Worm (Caenorhabditis elegans) whole organism, mixed stage, embryonic: ENCODE results near the gene nhr-91.

Source experiments
- M03D4.4 ChIP-seq: sonication (generic microtip); optimal IDR thresholded peaks from 2 replicates; lab custom pipeline; 2017; ENCODE audit warnings: mild to moderate bottlenecking, missing genetic modification characterization, missing compliant biosample characterization
- bed-3 ChIP-seq: fragments of 200-800 bp; sonication (Bioruptor generic); optimal IDR thresholded peaks from 3 replicates; lab custom pipeline; 2018; ENCODE audit warnings: mild to moderate bottlenecking, missing genetic modification characterization, moderate library complexity, missing compliant biosample characterization
- blmp-1 ChIP-seq: fragments of 150-350 bp; optimal IDR thresholded peaks from 2 replicates; lab custom pipeline; 2014; ENCODE audit warnings: missing biosample characterization, missing genetic modification characterization
- ceh-39 ChIP-seq: fragments of 150-350 bp; optimal IDR thresholded peaks from 2 replicates; lab custom pipeline; 2014; ENCODE audit warnings: missing biosample characterization, missing genetic modification characterization
- ceh-43 ChIP-seq: fragments of 200-800 bp; sonication (Bioruptor generic); optimal IDR thresholded peaks from 2 replicates; lab custom pipeline; 2018; ENCODE audit warnings: mild to moderate bottlenecking, missing genetic modification characterization, moderate library complexity, missing compliant biosample characterization
- ceh-83 ChIP-seq: fragments of 200-800 bp; sonication (Bioruptor generic); optimal IDR thresholded peaks from 2 replicates; lab custom pipeline; 2018; ENCODE audit warnings: mild to moderate bottlenecking, missing genetic modification characterization, missing compliant biosample characterization
- ces-1 ChIP-seq: fragments of 150-350 bp; optimal IDR thresholded peaks from 2 replicates; lab custom pipeline; 2014; ENCODE audit warnings: missing biosample characterization, missing genetic modification reagents, missing genetic modification characterization
- cnd-1 ChIP-seq: fragments of 200-800 bp; sonication (Bioruptor generic); optimal IDR thresholded peaks from 2 replicates; lab custom pipeline; 2018; ENCODE audit warnings: mild to moderate bottlenecking, missing genetic modification characterization, missing compliant biosample characterization
- drap-1 ChIP-seq: fragments of 200-800 bp; sonication (Bioruptor generic); optimal IDR thresholded peaks from 3 replicates; lab custom pipeline; 2018; ENCODE audit warnings: mild to moderate bottlenecking, missing genetic modification characterization, missing compliant biosample characterization
- elt-1 ChIP-seq: sonication (generic microtip); optimal IDR thresholded peaks from 2 replicates; lab custom pipeline; 2017; ENCODE audit warnings: missing genetic modification characterization, mild to moderate bottlenecking, missing compliant biosample characterization, antibody characterized with exemption, moderate library complexity, borderline replicate concordance; ENCODE audit not compliant: insufficient read depth
- elt-3 ChIP-seq: fragments of 150-350 bp; optimal IDR thresholded peaks from 2 replicates; lab custom pipeline; 2014; ENCODE audit warnings: missing biosample characterization, missing genetic modification characterization
- flh-1 ChIP-seq: fragments of 200-800 bp; sonication (Bioruptor generic); optimal IDR thresholded peaks from 2 replicates; lab custom pipeline; 2018; ENCODE audit warnings: mild to moderate bottlenecking, missing genetic modification characterization, moderate library complexity, missing compliant biosample characterization
- ham-2 ChIP-seq: fragments of 200-800 bp; sonication (Bioruptor generic); optimal IDR thresholded peaks from 2 replicates; lab custom pipeline; 2018; ENCODE audit warnings: mild to moderate bottlenecking, missing genetic modification characterization, missing compliant biosample characterization
- hlh-1 ChIP-seq: fragments of 150-350 bp; optimal IDR thresholded peaks from 2 replicates; lab custom pipeline; 2014; ENCODE audit warnings: missing biosample characterization, missing genetic modification reagents, missing genetic modification characterization
- lin-13 ChIP-seq: fragments of 150-350 bp; optimal IDR thresholded peaks from 2 replicates; lab custom pipeline; 2014; ENCODE audit warnings: missing biosample characterization, missing genetic modification characterization
- lin-32 ChIP-seq: fragments of 200-800 bp; sonication (Bioruptor generic); optimal IDR thresholded peaks from 2 replicates; lab custom pipeline; 2018; ENCODE audit warnings: mild to moderate bottlenecking, missing genetic modification characterization, missing compliant biosample characterization
- lsy-2 ChIP-seq: fragments of 150-350 bp; optimal IDR thresholded peaks from 2 replicates; lab custom pipeline; 2014; ENCODE audit warnings: missing biosample characterization, missing genetic modification characterization
- mab-5 ChIP-seq: fragments of 150-350 bp; optimal IDR thresholded peaks from 2 replicates; lab custom pipeline; 2014; ENCODE audit warnings: missing biosample characterization, missing genetic modification characterization
- mep-1 ChIP-seq: fragments of 150-350 bp; optimal IDR thresholded peaks from 2 replicates; lab custom pipeline; 2017; ENCODE audit warnings: missing biosample characterization, missing genetic modification reagents, missing genetic modification characterization, inconsistent platforms
- mls-2 ChIP-seq: sonication (generic microtip); optimal IDR thresholded peaks from 2 replicates; lab custom pipeline; 2016; ENCODE audit warnings: mild to moderate bottlenecking, missing genetic modification characterization, moderate library complexity, missing compliant biosample characterization
- nhr-12 ChIP-seq: fragments of 150-350 bp; optimal IDR thresholded peaks from 2 replicates; lab custom pipeline; 2014; ENCODE audit warnings: missing biosample characterization, missing genetic modification characterization
- nhr-2 ChIP-seq: fragments of 150-350 bp; optimal IDR thresholded peaks from 2 replicates; lab custom pipeline; 2014; ENCODE audit warnings: missing biosample characterization, missing genetic modification characterization
- nhr-237 ChIP-seq: fragments of 150-350 bp; optimal IDR thresholded peaks from 2 replicates; lab custom pipeline; 2014; ENCODE audit warnings: missing biosample characterization, missing genetic modification characterization
- nhr-28 ChIP-seq: fragments of 150-350 bp; optimal IDR thresholded peaks from 2 replicates; lab custom pipeline; 2014; ENCODE audit warnings: missing biosample characterization, missing genetic modification characterization
- nhr-76 ChIP-seq: sonication (generic microtip); optimal IDR thresholded peaks from 2 replicates; lab custom pipeline; 2017; ENCODE audit warnings: missing biosample characterization, missing genetic modification characterization
- pha-4 ChIP-seq: fragments of 150-350 bp; optimal IDR thresholded peaks from 2 replicates; lab custom pipeline; 2018; ENCODE audit warnings: missing biosample characterization, missing genetic modification reagents, missing genetic modification characterization
- sem-2 ChIP-seq: fragments of 200-800 bp; sonication (Bioruptor generic); optimal IDR thresholded peaks from 2 replicates; lab custom pipeline; 2018; ENCODE audit warnings: mild to moderate bottlenecking, missing genetic modification characterization, missing compliant biosample characterization
- snpc-4 ChIP-seq: fragments of 150-350 bp; optimal IDR thresholded peaks from 2 replicates; lab custom pipeline; 2014; ENCODE audit warnings: missing biosample characterization, missing genetic modification characterization
- sptf-1 ChIP-seq: sonication (generic microtip); optimal IDR thresholded peaks from 2 replicates; lab custom pipeline; 2017; ENCODE audit warnings: mild to moderate bottlenecking, missing genetic modification characterization, moderate library complexity, missing compliant biosample characterization
- tbx-8 ChIP-seq: fragments of 200-800 bp; sonication (Bioruptor generic); optimal IDR thresholded peaks from 2 replicates; lab custom pipeline; 2018; ENCODE audit warnings: mild to moderate bottlenecking, missing genetic modification characterization, moderate library complexity, missing compliant biosample characterization
- unc-120 ChIP-seq: sonication (generic microtip); optimal IDR thresholded peaks from 2 replicates; lab custom pipeline; 2017; ENCODE audit warnings: missing genetic modification characterization, missing compliant biosample characterization; ENCODE audit not compliant: poor library complexity, severe bottlenecking
- unc-39 ChIP-seq: fragments of 150-350 bp; optimal IDR thresholded peaks from 2 replicates; lab custom pipeline; 2014; ENCODE audit warnings: missing biosample characterization, missing genetic modification characterization
- unc-62 ChIP-seq: fragments of 150-350 bp; optimal IDR thresholded peaks from 2 replicates; lab custom pipeline; 2014; ENCODE audit warnings: missing biosample characterization, missing genetic modification reagents, missing genetic modification characterization
- zip-8 ChIP-seq: fragments of 150-350 bp; optimal IDR thresholded peaks from 2 replicates; lab custom pipeline; 2014; ENCODE audit warnings: missing biosample characterization, missing genetic modification characterization
- ztf-11 ChIP-seq: fragments of 150-350 bp; optimal IDR thresholded peaks from 2 replicates; lab custom pipeline; 2014; ENCODE audit warnings: missing biosample characterization, missing genetic modification characterization

Gene nhr-91

ce11 chrX:15343971-15344370 is 34.8 kb downstream of the nhr-91 start:
- TF ChIP-seq ceh-43 (no peak), flh-1 (GFP tag; lab: Kevin White, UChicago) (no peak), nhr-12 (tag; lab: Kevin White, UChicago) (no peak), nhr-28 (tag; lab: Kevin White, UChicago) (no peak), elt-3 (tag; lab: Kevin White, UChicago) (no peak), ces-1 (peak; percentile 67), lin-13 (tag; lab: Kevin White, UChicago) (no peak), mep-1 (tag; lab: Kevin White, UChicago) (no peak), ham-2 (GFP tag; lab: Kevin White, UChicago) (no peak)

- no peak for TF ChIP-seq blmp-1
- no peak for TF ChIP-seq tbx-8 (GFP tag; lab: Kevin White, UChicago)
- TF ChIP-seq mls-2 (tag; lab: Kevin White, UChicago), result no peak
- TF ChIP-seq hlh-1, result peak; percentile 89
- no peak for TF ChIP-seq zip-8 (tag; lab: Kevin White, UChicago)
- peak; percentile 64 for TF ChIP-seq unc-62 (GFP tag; lab: Kevin White, UChicago)
Observed at ce11 chrX:15345346-15346198, 36.4 kb downstream of the nhr-91 start.

ce11 chrX:15347680-15348079 is 38.5 kb downstream of the nhr-91 start:
- peak; percentile 35 for TF ChIP-seq drap-1 (GFP tag; lab: Kevin White, UChicago)
- peak; percentile 78 for TF ChIP-seq ztf-11 (tag; lab: Kevin White, UChicago)
- TF ChIP-seq nhr-237, result no peak
- peak; percentile 86 for TF ChIP-seq mep-1 (tag; lab: Kevin White, UChicago)
- no peak for TF ChIP-seq ceh-39 (tag; lab: Kevin White, UChicago)
- no peak for TF ChIP-seq snpc-4 (tag; lab: Kevin White, UChicago)
- peak; percentile 1 for TF ChIP-seq unc-120
- no peak for TF ChIP-seq lsy-2 (tag; lab: Kevin White, UChicago)
- TF ChIP-seq blmp-1, result no peak
- no peak for TF ChIP-seq unc-39 (tag; lab: Kevin White, UChicago)
- peak; percentile 43 for TF ChIP-seq hlh-1
- TF ChIP-seq nhr-2 (tag; lab: Kevin White, UChicago), result peak; percentile 78
- no peak for TF ChIP-seq nhr-12 (tag; lab: Kevin White, UChicago)
- peak; percentile 2 for TF ChIP-seq M03D4.4
- TF ChIP-seq lin-13 (tag; lab: Kevin White, UChicago), result peak; percentile 82
- peak; percentile 42 for TF ChIP-seq lin-32 (GFP tag; lab: Kevin White, UChicago)
- no peak for TF ChIP-seq flh-1 (GFP tag; lab: Kevin White, UChicago)
- peak; percentile 79 for TF ChIP-seq ceh-43
- TF ChIP-seq ham-2 (GFP tag; lab: Kevin White, UChicago), result peak; percentile 75
- TF ChIP-seq elt-3 (tag; lab: Kevin White, UChicago), result no peak
- peak; percentile 90 for TF ChIP-seq cnd-1 (tag; lab: Kevin White, UChicago)
- no peak for TF ChIP-seq sem-2 (GFP tag; lab: Kevin White, UChicago)
- no peak for TF ChIP-seq tbx-8 (GFP tag; lab: Kevin White, UChicago)
- peak; percentile 19 for TF ChIP-seq bed-3 (GFP tag; lab: Kevin White, UChicago)
- TF ChIP-seq zip-8 (tag; lab: Kevin White, UChicago), result peak; percentile 79
- TF ChIP-seq nhr-76 (tag; lab: Kevin White, UChicago), result no peak
- peak; percentile 82 for TF ChIP-seq sptf-1 (tag; lab: Kevin White, UChicago)
- TF ChIP-seq nhr-28 (tag; lab: Kevin White, UChicago), result no peak
- peak; percentile 72 for TF ChIP-seq ces-1
- peak; percentile 95 for TF ChIP-seq mls-2 (tag; lab: Kevin White, UChicago)
- TF ChIP-seq unc-62 (GFP tag; lab: Kevin White, UChicago), result peak; percentile 96
- TF ChIP-seq elt-1 (tag; lab: Kevin White, UChicago), result no peak
- peak; percentile 58 for TF ChIP-seq pha-4 (tag; lab: Kevin White, UChicago)
- TF ChIP-seq ceh-83 (GFP tag; lab: Kevin White, UChicago), result peak; percentile 47
- TF ChIP-seq mab-5 (tag; lab: Kevin White, UChicago), result no peak
